Worm (Caenorhabditis elegans) whole organism, L3 larva: ENCODE measurements around the gene xbx-5.

ENCODE experiments used
- ZK546.5 ChIP-seq: sonication (generic microtip); optimal IDR thresholded peaks from 2 replicates; lab custom pipeline; 2017; ENCODE audit warnings: missing biosample characterization, missing genetic modification characterization
- aly-2 ChIP-seq: fragments of 150-350 bp; optimal IDR thresholded peaks from 2 replicates; lab custom pipeline; 2014; ENCODE audit warnings: missing biosample characterization, missing genetic modification characterization
- ceh-9 ChIP-seq: sonication (generic microtip); optimal IDR thresholded peaks from 2 replicates; lab custom pipeline; 2018; ENCODE audit warnings: missing biosample characterization, missing genetic modification characterization
- egl-27 ChIP-seq: sonication (generic microtip); optimal IDR thresholded peaks from 4 replicates; lab custom pipeline; 2017; ENCODE audit warnings: missing biosample characterization, missing genetic modification reagents, missing genetic modification characterization
- fos-1 ChIP-seq: fragments of 150-350 bp; optimal IDR thresholded peaks from 2 replicates; lab custom pipeline; 2014; ENCODE audit warnings: missing biosample characterization, missing genetic modification characterization
- lin-15B ChIP-seq: fragments of 150-350 bp; optimal IDR thresholded peaks from 2 replicates; lab custom pipeline; 2014; ENCODE audit warnings: missing biosample characterization, missing genetic modification characterization
- mdl-1 ChIP-seq: fragments of 150-350 bp; optimal IDR thresholded peaks from 2 replicates; lab custom pipeline; 2014; ENCODE audit warnings: missing biosample characterization, missing genetic modification characterization
- snpc-4 ChIP-seq: fragments of 150-350 bp; optimal IDR thresholded peaks from 2 replicates; lab custom pipeline; 2014; ENCODE audit warnings: missing biosample characterization, missing genetic modification characterization
- ztf-11 ChIP-seq: fragments of 150-350 bp; optimal IDR thresholded peaks from 2 replicates; lab custom pipeline; 2014; ENCODE audit warnings: missing biosample characterization, missing genetic modification characterization

DNA sequence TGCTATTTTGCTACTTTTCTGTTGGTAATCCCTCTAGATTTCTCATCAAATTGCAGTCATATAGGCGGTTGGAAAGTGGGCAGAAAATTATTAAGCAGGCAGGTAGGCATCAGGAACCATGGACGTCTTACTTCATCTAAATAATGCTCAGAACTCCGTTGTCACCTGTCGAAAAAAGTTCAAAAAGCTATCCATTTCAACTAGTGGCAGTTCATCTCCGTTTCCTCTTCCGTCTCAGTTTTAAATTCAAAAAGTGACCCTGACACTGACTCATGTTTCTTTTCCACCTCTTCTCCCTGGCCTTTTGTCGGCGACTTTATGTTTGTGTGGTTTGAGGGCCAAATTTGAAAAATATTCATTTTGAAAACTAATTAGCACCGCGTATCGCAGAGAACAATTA lies 29.7 kb downstream of the xbx-5 start:
- TF ChIP-seq aly-2 (tag; lab: Kevin White, UChicago) (no peak), ztf-11 (no peak), ZK546.5 (tag; lab: Kevin White, UChicago) (no peak), egl-27 (tag; lab: Kevin White, UChicago) (no peak), fos-1 (tag; lab: Kevin White, UChicago) (no peak), snpc-4 (tag; lab: Kevin White, UChicago) (no peak), lin-15B (tag; lab: Kevin White, UChicago) (no peak), mdl-1 (tag; lab: Kevin White, UChicago) (no peak), ceh-9 (tag; lab: Kevin White, UChicago) (no peak)
